Fruit fly (Drosophila melanogaster): ENCODE data around the gene Npc2a.

Gene Npc2a

dm6 chr2L:1961932-1962496 lies 26.1 kb upstream of the Npc2a start:
- TF ChIP-seq CG7101 (tag; optimal IDR thresholded peaks at IDR 0.05) (no peak), toe (GFP tag; optimal IDR thresholded peaks at IDR 0.05) (no peak), kay (GFP tag; ENCODE audit: borderline replicate concordance) (no peak), cic (GFP tag; optimal IDR thresholded peaks at IDR 0.05) (no peak), Mnt (GFP tag; optimal IDR thresholded peaks at IDR 0.05) (no peak), Crg-1 (GFP tag; optimal IDR thresholded peaks at IDR 0.05) (no peak), CG12768 (GFP tag; optimal IDR thresholded peaks at IDR 0.05) (no peak), CG33017 (tag; optimal IDR thresholded peaks at IDR 0.05) (no peak), Hr96 (GFP tag; optimal IDR thresholded peaks at IDR 0.05) (no peak), cnc (optimal IDR thresholded peaks at IDR 0.05) (no peak), CG11617 (GFP tag; optimal IDR thresholded peaks at IDR 0.05) (no peak), tj (GFP tag; optimal IDR thresholded peaks at IDR 0.05) (no peak), bab1 (GFP tag; optimal IDR thresholded peaks at IDR 0.05) (no peak), CG5204 (GFP tag; optimal IDR thresholded peaks at IDR 0.05) (no peak), CG7045 (GFP tag; optimal IDR thresholded peaks at IDR 0.05) (no peak), CG1620 (GFP tag; optimal IDR thresholded peaks at IDR 0.05) (no peak), Clk (GFP tag; optimal IDR thresholded peaks at IDR 0.05) (no peak), CG14711 (tag; optimal IDR thresholded peaks at IDR 0.05) (no peak), pad (GFP tag; optimal IDR thresholded peaks at IDR 0.05) (no peak)

- TF ChIP-seq tj (GFP tag; optimal IDR thresholded peaks at IDR 0.05) = no peak
- no peak for TF ChIP-seq CG14711 (tag; optimal IDR thresholded peaks at IDR 0.05)
- no peak for TF ChIP-seq cnc (optimal IDR thresholded peaks at IDR 0.05)
These were observed 20.8 kb upstream of the Npc2a start for dm6 chr2L:1967301-1967700.

dm6 chr2L:1967861-1968260 lies 20.2 kb upstream of the Npc2a start:
- TF ChIP-seq CG12768 (GFP tag; optimal IDR thresholded peaks at IDR 0.05) = no peak

dm6 chr2L:1970312-1970929 lies 17.7 kb upstream of the Npc2a start, which contains the start of gene erm:
Gene erm, minus strand, starts transcription at chr2L:1970362.
- TF ChIP-seq CG12768 (GFP tag; optimal IDR thresholded peaks at IDR 0.05) (peak; percentile 61), ovo (GFP tag; optimal IDR thresholded peaks at IDR 0.05) (no peak), Hr96 (GFP tag; optimal IDR thresholded peaks at IDR 0.05) (peak; percentile 40), cic (GFP tag; optimal IDR thresholded peaks at IDR 0.05) (no peak), CG33017 (tag; optimal IDR thresholded peaks at IDR 0.05) (no peak), Clk (GFP tag; optimal IDR thresholded peaks at IDR 0.05) (peak; percentile 63), CG7045 (GFP tag; optimal IDR thresholded peaks at IDR 0.05) (peak; percentile 57), Crg-1 (GFP tag; optimal IDR thresholded peaks at IDR 0.05) (peak; percentile 47), cnc (optimal IDR thresholded peaks at IDR 0.05) (no peak), toe (GFP tag; optimal IDR thresholded peaks at IDR 0.05) (no peak), pad (GFP tag; optimal IDR thresholded peaks at IDR 0.05) (peak; percentile 42), CG7101 (tag; optimal IDR thresholded peaks at IDR 0.05) (peak; percentile 23)

dm6 chr2L:1972450-1973119 lies 15.5 kb upstream of the Npc2a start:
- TF ChIP-seq ovo (GFP tag; optimal IDR thresholded peaks at IDR 0.05) (peak; percentile 9), Mnt (GFP tag; optimal IDR thresholded peaks at IDR 0.05) (no peak)

dm6 chr2L:1973957-1974356 lies 14.1 kb upstream of the Npc2a start, which contains the start of gene Der-1:
Gene Der-1, plus strand, starts transcription at chr2L:1973957.
- TF ChIP-seq bab1 (GFP tag; optimal IDR thresholded peaks at IDR 0.05) (peak; percentile 7), Crg-1 (GFP tag; optimal IDR thresholded peaks at IDR 0.05) (peak; percentile 14), CG11617 (GFP tag; optimal IDR thresholded peaks at IDR 0.05) (no peak), toe (GFP tag; optimal IDR thresholded peaks at IDR 0.05) (no peak), CG14711 (tag; optimal IDR thresholded peaks at IDR 0.05) (no peak), Mnt (GFP tag; optimal IDR thresholded peaks at IDR 0.05) (peak; percentile 3), CG7101 (tag; optimal IDR thresholded peaks at IDR 0.05) (peak; percentile 4), CG1620 (GFP tag; optimal IDR thresholded peaks at IDR 0.05) (peak; percentile 4)

dm6 chr2L:1975473-1975872 lies 12.6 kb upstream of the Npc2a start:
- TF ChIP-seq tj (GFP tag; optimal IDR thresholded peaks at IDR 0.05) (no peak), CG1620 (GFP tag; optimal IDR thresholded peaks at IDR 0.05) (no peak), cnc (optimal IDR thresholded peaks at IDR 0.05) (no peak), CG7045 (GFP tag; optimal IDR thresholded peaks at IDR 0.05) (no peak), toe (GFP tag; optimal IDR thresholded peaks at IDR 0.05) (no peak), kay (GFP tag; ENCODE audit: borderline replicate concordance) (no peak), CG11617 (GFP tag; optimal IDR thresholded peaks at IDR 0.05) (no peak), cic (GFP tag; optimal IDR thresholded peaks at IDR 0.05) (no peak), CG33017 (tag; optimal IDR thresholded peaks at IDR 0.05) (no peak), Crg-1 (GFP tag; optimal IDR thresholded peaks at IDR 0.05) (no peak), ovo (GFP tag; optimal IDR thresholded peaks at IDR 0.05) (no peak), CG12768 (GFP tag; optimal IDR thresholded peaks at IDR 0.05) (no peak), CG5204 (GFP tag; optimal IDR thresholded peaks at IDR 0.05) (no peak)
